Worm (Caenorhabditis elegans) whole organism, L1 larva: Measurements from ENCODE around the gene T11G6.2.

Source experiments
- C34B4.2 ChIP-seq: sonication (generic microtip); optimal IDR thresholded peaks from 2 replicates; lab custom pipeline; 2017; ENCODE audit warnings: mild to moderate bottlenecking, missing genetic modification characterization, missing compliant biosample characterization
- aha-1 ChIP-seq: fragments of 150-350 bp; optimal IDR thresholded peaks from 2 replicates; lab custom pipeline; 2014; ENCODE audit warnings: missing biosample characterization, missing genetic modification characterization
- aly-2 ChIP-seq: fragments of 150-350 bp; optimal IDR thresholded peaks from 2 replicates; lab custom pipeline; 2014; ENCODE audit warnings: missing biosample characterization, missing genetic modification characterization
- ceh-82 ChIP-seq, 3 experiments: fragments of 150-350 bp in 1 of 3; sonication (generic microtip) in 2 of 3; optimal IDR thresholded peaks; 2 replicates each; lab custom pipeline; 2014 to 2017; ENCODE audit warnings: missing biosample characterization in 3 of 3, missing genetic modification characterization in 3 of 3
- elt-2 ChIP-seq: sonication (generic microtip); optimal IDR thresholded peaks from 2 replicates; lab custom pipeline; 2016; ENCODE audit warnings: missing genetic modification characterization, mild to moderate bottlenecking, inconsistent platforms, missing compliant biosample characterization, missing genetic modification reagents
- mdl-1 ChIP-seq, 2 experiments: fragments of 150-350 bp; optimal IDR thresholded peaks; 2 replicates each; lab custom pipeline; 2014 to 2017; ENCODE audit warnings: missing biosample characterization in 2 of 2, missing genetic modification characterization in 2 of 2, inconsistent platforms in 1 of 2
- rnt-1 ChIP-seq: sonication (generic microtip); optimal IDR thresholded peaks from 2 replicates; lab custom pipeline; 2016; ENCODE audit warnings: mild to moderate bottlenecking, missing genetic modification characterization, moderate library complexity, missing compliant biosample characterization
- sptf-1 ChIP-seq: fragments of 150-350 bp; optimal IDR thresholded peaks from 2 replicates; lab custom pipeline; 2014; ENCODE audit warnings: missing biosample characterization, missing genetic modification characterization
- tbx-2 ChIP-seq: sonication (generic microtip); optimal IDR thresholded peaks from 2 replicates; lab custom pipeline; 2016; ENCODE audit warnings: missing genetic modification characterization, missing compliant biosample characterization
- unc-62 ChIP-seq: fragments of 150-350 bp; optimal IDR thresholded peaks from 2 replicates; lab custom pipeline; 2014; ENCODE audit warnings: missing biosample characterization, missing genetic modification reagents, missing genetic modification characterization
- unc-86 ChIP-seq: sonication (generic microtip); optimal IDR thresholded peaks from 2 replicates; lab custom pipeline; 2016; ENCODE audit warnings: missing genetic modification characterization, missing compliant biosample characterization

- no peak for TF ChIP-seq C34B4.2 (tag; lab: Kevin White, UChicago)
- TF ChIP-seq rnt-1: no peak
- no peak for TF ChIP-seq tbx-2
- no peak for TF ChIP-seq ceh-82 (tag; optimal IDR thresholded peaks at IDR 0.05; lab: Kevin White, UChicago)
- no peak for TF ChIP-seq unc-62 (GFP tag; lab: Kevin White, UChicago)
- TF ChIP-seq sptf-1: no peak
- no peak for TF ChIP-seq unc-86 (tag; lab: Kevin White, UChicago)
- TF ChIP-seq mdl-1 (tag; optimal IDR thresholded peaks at IDR 0.05; lab: Kevin White, UChicago): no peak
- no peak for TF ChIP-seq aha-1 (tag; lab: Kevin White, UChicago)
- TF ChIP-seq aly-2: no peak
- TF ChIP-seq elt-2 (tag; lab: Kevin White, UChicago): no peak
Measured at ce11 chrIV:10870158-10870557, 11.9 kb upstream of the T11G6.2 start.
